Worm (Caenorhabditis elegans): ENCODE data around the gene C05C10.5.

DNA sequence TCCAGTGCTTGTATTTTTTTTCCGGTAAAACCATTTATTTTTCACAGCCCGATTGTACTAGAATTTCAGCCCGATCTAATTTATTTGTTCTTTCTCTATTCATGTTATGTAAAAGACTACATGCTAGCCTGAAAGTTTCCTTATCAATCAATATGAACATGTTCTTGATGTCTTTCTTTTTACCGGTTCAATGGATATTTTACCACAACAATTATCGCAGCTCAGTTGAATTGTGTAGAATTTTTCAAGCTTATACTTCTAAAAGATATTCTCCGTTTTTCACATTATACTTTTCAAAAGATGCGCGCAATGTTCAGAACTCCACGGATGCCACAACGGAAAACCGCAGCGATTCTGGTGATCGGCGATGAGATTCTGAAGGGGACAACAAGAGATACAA, 5.0 kb downstream of the C05C10.5 start, which contains the start of gene flad-1:
- no peak for TF ChIP-seq med-1 (GFP tag; optimal IDR thresholded peaks at IDR 0.05; ENCODE audit: insufficient read depth)
- TF ChIP-seq ztf-29 (GFP tag; IDR thresholded peaks at IDR 0.05): no peak
- no peak for TF ChIP-seq ztf-23 (GFP tag; IDR thresholded peaks at IDR 0.05)

Data from whole organism, midembryonic.